Worm (Caenorhabditis elegans) whole organism, L4 larva: ENCODE data around the gene scl-23.

Experiments
- F26F4.8 ChIP-seq: fragments of 200-800 bp; sonication (Bioruptor generic); conservative IDR thresholded peaks from 2 replicates; pipeline ENCODE4 v1.3.6; 2022; ENCODE audit warnings: missing genetic modification characterization, missing compliant biosample characterization
- F49E8.2 ChIP-seq: sonication (generic microtip); optimal IDR thresholded peaks from 2 replicates; lab custom pipeline; 2016; ENCODE audit warnings: missing compliant biosample characterization, mild to moderate bottlenecking, missing genetic modification characterization, borderline replicate concordance
- T20F7.1 ChIP-seq: fragments of 200-800 bp; sonication (Bioruptor generic); optimal IDR thresholded peaks from 2 replicates; lab custom pipeline; 2018; ENCODE audit warnings: mild to moderate bottlenecking, missing genetic modification characterization, missing compliant biosample characterization
- Y105C5A.15 ChIP-seq: fragments of 200-800 bp; sonication (Bioruptor generic); IDR thresholded peaks from 2 replicates; pipeline ENCODE4 v1.3.6; 2022; ENCODE audit warnings: missing genetic modification characterization, missing compliant biosample characterization
- Y5F2A.4 ChIP-seq: fragments of 200-800 bp; sonication (Bioruptor generic); optimal IDR thresholded peaks from 2 replicates; lab custom pipeline; 2018; ENCODE audit warnings: mild to moderate bottlenecking, missing genetic modification characterization, missing compliant biosample characterization
- ama-1 ChIP-seq: fragments of 150-350 bp; optimal IDR thresholded peaks from 2 replicates; lab custom pipeline; 2014; ENCODE audit warnings: inconsistent platforms, mixed read lengths
- attf-4 ChIP-seq: sonication (generic microtip); optimal IDR thresholded peaks from 3 replicates; lab custom pipeline; 2017; ENCODE audit warnings: missing biosample characterization, missing genetic modification characterization
- ceh-44 ChIP-seq: fragments of 200-800 bp; sonication (Bioruptor generic); IDR thresholded peaks from 2 replicates; pipeline ENCODE4 v1.3.6; 2022; ENCODE audit warnings: missing genetic modification reagents, missing genetic modification characterization, missing compliant biosample characterization
- ces-1 ChIP-seq: fragments of 150-350 bp; sonication (generic microtip); optimal IDR thresholded peaks from 4 replicates; lab custom pipeline; 2014; ENCODE audit warnings: missing biosample characterization, missing genetic modification reagents, missing genetic modification characterization
- cey-2 ChIP-seq: sonication (generic microtip); optimal IDR thresholded peaks from 3 replicates; lab custom pipeline; 2017; ENCODE audit warnings: missing genetic modification characterization, mild to moderate bottlenecking, missing compliant biosample characterization, antibody characterized with exemption, borderline replicate concordance; ENCODE audit not compliant: insufficient read depth
- daf-12 ChIP-seq: fragments of 150-350 bp; optimal IDR thresholded peaks from 2 replicates; lab custom pipeline; 2014; ENCODE audit warnings: missing biosample characterization, missing genetic modification reagents, missing genetic modification characterization
- dmd-9 ChIP-seq: fragments of 200-800 bp; sonication (Bioruptor generic); IDR thresholded peaks from 2 replicates; pipeline ENCODE4 v1.3.6; 2022; ENCODE audit warnings: missing genetic modification reagents, missing genetic modification characterization, missing compliant biosample characterization
- duxl-1 ChIP-seq: sonication (generic microtip); optimal IDR thresholded peaks from 2 replicates; lab custom pipeline; 2016; ENCODE audit warnings: mild to moderate bottlenecking, missing genetic modification characterization, moderate library complexity, missing compliant biosample characterization; ENCODE audit not compliant: poor library complexity
- egl-43 ChIP-seq: fragments of 200-800 bp; sonication (Bioruptor generic); IDR thresholded peaks from 2 replicates; pipeline ENCODE4 v1.3.6; 2022; ENCODE audit warnings: missing genetic modification reagents, missing genetic modification characterization, missing compliant biosample characterization
- fkh-10 ChIP-seq: fragments of 150-350 bp; optimal IDR thresholded peaks from 2 replicates; lab custom pipeline; 2014; ENCODE audit warnings: missing biosample characterization, missing genetic modification reagents, missing genetic modification characterization
- fos-1 ChIP-seq: fragments of 150-350 bp; optimal IDR thresholded peaks from 2 replicates; lab custom pipeline; 2014; ENCODE audit warnings: missing biosample characterization, missing genetic modification characterization
- hlh-30 ChIP-seq: sonication (generic microtip); optimal IDR thresholded peaks from 2 replicates; lab custom pipeline; 2017; ENCODE audit warnings: antibody characterized with exemption, mild to moderate bottlenecking, missing genetic modification characterization, missing compliant biosample characterization; ENCODE audit not compliant: insufficient read depth
- lin-13 ChIP-seq: fragments of 150-350 bp; optimal IDR thresholded peaks from 2 replicates; lab custom pipeline; 2014; ENCODE audit warnings: missing biosample characterization, missing genetic modification reagents, missing genetic modification characterization
- lin-15B ChIP-seq: fragments of 150-350 bp; sonication (generic microtip); optimal IDR thresholded peaks from 3 replicates; lab custom pipeline; 2014; ENCODE audit warnings: missing biosample characterization, missing genetic modification characterization
- lin-38 ChIP-seq: fragments of 200-800 bp; sonication (Bioruptor generic); IDR thresholded peaks from 2 replicates; pipeline ENCODE4 v1.3.6; 2022; ENCODE audit warnings: missing genetic modification reagents, missing genetic modification characterization, missing compliant biosample characterization
- lsy-2 ChIP-seq, 2 experiments: fragments of 150-350 bp in 1 of 2; sonication (generic microtip) in 1 of 2; optimal IDR thresholded peaks; 2 replicates each; lab custom pipeline; 2014 to 2017; ENCODE audit warnings: missing biosample characterization in 2 of 2, missing genetic modification characterization in 2 of 2
- madf-5 ChIP-seq, 2 experiments: fragments of 200-800 bp; sonication (Bioruptor generic); IDR thresholded peaks; 2 replicates each; pipeline ENCODE4 v1.3.6; 2022; ENCODE audit warnings: missing compliant biosample characterization in 2 of 2, missing genetic modification characterization in 2 of 2
- mdl-1 ChIP-seq, 2 experiments: fragments of 150-350 bp in 1 of 2; sonication (generic microtip) in 1 of 2; optimal IDR thresholded peaks; 2 replicates each; lab custom pipeline; 2014 to 2017; ENCODE audit warnings: missing biosample characterization in 2 of 2, missing genetic modification characterization in 2 of 2
- mdt-29 ChIP-seq: fragments of 200-800 bp; sonication (Bioruptor generic); IDR thresholded peaks from 2 replicates; pipeline ENCODE4 v1.3.6; 2022; ENCODE audit warnings: missing genetic modification reagents, missing genetic modification characterization, missing compliant biosample characterization
- mep-1 ChIP-seq: fragments of 150-350 bp; sonication (generic microtip); optimal IDR thresholded peaks from 3 replicates; lab custom pipeline; 2014; ENCODE audit warnings: missing biosample characterization, missing genetic modification characterization
- nhr-111 ChIP-seq: fragments of 200-800 bp; sonication (Bioruptor generic); optimal IDR thresholded peaks from 2 replicates; lab custom pipeline; 2018; ENCODE audit warnings: mild to moderate bottlenecking, missing genetic modification characterization, missing compliant biosample characterization
- nhr-237 ChIP-seq: sonication (generic microtip); optimal IDR thresholded peaks from 2 replicates; lab custom pipeline; 2017; ENCODE audit warnings: missing biosample characterization, missing genetic modification characterization
- nhr-25 ChIP-seq: sonication (generic microtip); optimal IDR thresholded peaks from 2 replicates; lab custom pipeline; 2017; ENCODE audit warnings: missing genetic modification characterization, mild to moderate bottlenecking, missing compliant biosample characterization, antibody characterized with exemption, moderate library complexity, borderline replicate concordance; ENCODE audit not compliant: insufficient read depth
- nhr-41 ChIP-seq: fragments of 200-800 bp; sonication (Bioruptor generic); IDR thresholded peaks from 2 replicates; pipeline ENCODE4 v1.3.6; 2022; ENCODE audit warnings: missing genetic modification reagents, missing genetic modification characterization, missing compliant biosample characterization
- nhr-48 ChIP-seq: sonication (generic microtip); optimal IDR thresholded peaks from 2 replicates; lab custom pipeline; 2016; ENCODE audit warnings: mild to moderate bottlenecking, missing genetic modification characterization, missing compliant biosample characterization
- nhr-77 ChIP-seq: fragments of 150-350 bp; optimal IDR thresholded peaks from 2 replicates; lab custom pipeline; 2014; ENCODE audit warnings: missing biosample characterization, missing genetic modification characterization
- pha-4 ChIP-seq, 2 experiments: fragments of 150-350 bp in 1 of 2; fragments of 200-800 bp in 1 of 2; sonication (Bioruptor generic) in 1 of 2; IDR thresholded peaks in 1 of 2; optimal IDR thresholded peaks in 1 of 2; 2 replicates each; pipeline versions ENCODE4 v1.3.6 to Lab custom; 2014 to 2022; ENCODE audit warnings: missing genetic modification characterization in 2 of 2, missing genetic modification reagents in 2 of 2, missing biosample characterization in 1 of 2, missing compliant biosample characterization in 1 of 2
- php-3 ChIP-seq: fragments of 200-800 bp; sonication (Bioruptor generic); IDR thresholded peaks from 2 replicates; pipeline ENCODE4 v1.3.6; 2022; ENCODE audit warnings: missing genetic modification reagents, missing genetic modification characterization, missing compliant biosample characterization
- pqm-1 ChIP-seq: sonication (generic microtip); optimal IDR thresholded peaks from 2 replicates; lab custom pipeline; 2017; ENCODE audit warnings: missing biosample characterization, missing genetic modification characterization
- set-16 ChIP-seq: fragments of 200-800 bp; sonication (Bioruptor generic); IDR thresholded peaks from 2 replicates; pipeline ENCODE4 v1.3.6; 2022; ENCODE audit warnings: missing genetic modification reagents, missing genetic modification characterization, missing compliant biosample characterization
- snpc-1.2 ChIP-seq: fragments of 200-800 bp; sonication (Bioruptor generic); IDR thresholded peaks from 2 replicates; pipeline ENCODE4 v1.3.6; 2022; ENCODE audit warnings: missing genetic modification reagents, missing genetic modification characterization, missing compliant biosample characterization
- spr-3 ChIP-seq: fragments of 200-800 bp; sonication (Bioruptor generic); optimal IDR thresholded peaks from 2 replicates; lab custom pipeline; 2018; ENCODE audit warnings: mild to moderate bottlenecking, missing genetic modification characterization, missing compliant biosample characterization
- tag-97 ChIP-seq: fragments of 200-800 bp; sonication (Bioruptor generic); IDR thresholded peaks from 2 replicates; pipeline ENCODE4 v1.3.6; 2022; ENCODE audit warnings: missing genetic modification characterization, missing compliant biosample characterization
- unc-39 ChIP-seq: sonication (generic microtip); optimal IDR thresholded peaks from 2 replicates; lab custom pipeline; 2017; ENCODE audit warnings: missing biosample characterization, missing genetic modification characterization
- zfp-2 ChIP-seq: sonication (generic microtip); optimal IDR thresholded peaks from 2 replicates; lab custom pipeline; 2016; ENCODE audit warnings: mild to moderate bottlenecking, missing genetic modification characterization, missing compliant biosample characterization
- ztf-11 ChIP-seq: fragments of 150-350 bp; optimal IDR thresholded peaks from 2 replicates; lab custom pipeline; 2014; ENCODE audit warnings: missing biosample characterization, missing genetic modification characterization

The scl-23 gene

ce11 chrIV:102848-103247 lies 13.0 kb upstream of the scl-23 start (continued):
- 0 out of 2 replicates have a peak, but pooled peaks have one; percentile 6 for TF ChIP-seq set-16
- TF ChIP-seq ama-1, result no peak
- TF ChIP-seq ces-1 (GFP tag; lab: Kevin White, UChicago), result no peak
- no peak for TF ChIP-seq T20F7.1 (GFP tag; lab: Kevin White, UChicago)
- TF ChIP-seq spr-3 (GFP tag; lab: Kevin White, UChicago), result no peak
- TF ChIP-seq lsy-2 (tag; optimal IDR thresholded peaks at IDR 0.05; lab: Kevin White, UChicago), result peak in 1 of 2 experiments; percentile 29
- no peak for TF ChIP-seq ztf-11 (tag; lab: Kevin White, UChicago)
- TF ChIP-seq hlh-30 (tag; lab: Kevin White, UChicago), result peak; percentile 77
- TF ChIP-seq pha-4 (GFP tag; IDR thresholded peaks at IDR 0.05; lab: Robert Waterston, UW), result no peak
- TF ChIP-seq pha-4 (tag; optimal IDR thresholded peaks at IDR 0.05; lab: Kevin White, UChicago), result no peak
- TF ChIP-seq cey-2, result peak; percentile 72
- no peak for TF ChIP-seq pqm-1
- TF ChIP-seq unc-39 (tag; lab: Kevin White, UChicago), result no peak
- peak in 1 of 2 experiments; percentile 33 for TF ChIP-seq mdl-1 (tag; optimal IDR thresholded peaks at IDR 0.05; lab: Kevin White, UChicago)
- TF ChIP-seq nhr-25 (tag; lab: Kevin White, UChicago), result peak; percentile 41

- no peak for TF ChIP-seq ceh-44
- peak; percentile 18 for TF ChIP-seq fkh-10 (GFP tag; lab: Kevin White, UChicago)
- no peak for TF ChIP-seq lsy-2 (tag; optimal IDR thresholded peaks at IDR 0.05; lab: Kevin White, UChicago)
- TF ChIP-seq ces-1 (GFP tag; lab: Kevin White, UChicago), result peak; percentile 18
These were observed 7.8 kb upstream of the scl-23 start for ce11 chrIV:97681-98080.

ce11 chrIV:91680-92079 lies 1.8 kb upstream of the scl-23 start, which contains the start of gene tpa-1:
tpa-1 (plus strand) TSS chrIV:91980.
- TF ChIP-seq nhr-237 (tag; lab: Kevin White, UChicago) (no peak), nhr-48 (tag; lab: Kevin White, UChicago) (no peak), nhr-41 (GFP tag; lab: Robert Waterston, UW) (no peak)

ce11 chrIV:86744-87143 lies 3.1 kb downstream of the scl-23 start:
- TF ChIP-seq Y105C5A.15 (GFP tag; lab: Robert Waterston, UW), result no peak
- no peak for TF ChIP-seq dmd-9 (GFP tag; lab: Robert Waterston, UW)
- no peak for TF ChIP-seq lin-15B (tag; lab: Kevin White, UChicago)
- TF ChIP-seq mdt-29 (GFP tag; lab: Robert Waterston, UW), result no peak
- no peak for TF ChIP-seq F26F4.8
- TF ChIP-seq snpc-1.2 (GFP tag; lab: Robert Waterston, UW), result no peak
- TF ChIP-seq lin-13 (GFP tag; lab: Kevin White, UChicago), result no peak
- no peak for TF ChIP-seq spr-3 (GFP tag; lab: Kevin White, UChicago)
- no peak for TF ChIP-seq zfp-2 (tag; lab: Kevin White, UChicago)
- TF ChIP-seq attf-4, result no peak
- TF ChIP-seq daf-12 (tag; lab: Kevin White, UChicago), result no peak
- no peak for TF ChIP-seq ceh-44
- TF ChIP-seq nhr-48 (tag; lab: Kevin White, UChicago), result no peak
- no peak for TF ChIP-seq mep-1 (tag; lab: Kevin White, UChicago)
- no peak for TF ChIP-seq Y5F2A.4 (GFP tag; lab: Kevin White, UChicago)

ce11 chrIV:82309-82708 lies 7.6 kb downstream of the scl-23 start:
- TF ChIP-seq lin-38 (no peak), fos-1 (tag; lab: Kevin White, UChicago) (no peak), lsy-2 (tag; optimal IDR thresholded peaks at IDR 0.05; lab: Kevin White, UChicago) (no peak), set-16 (no peak), Y5F2A.4 (GFP tag; lab: Kevin White, UChicago) (no peak), duxl-1 (tag; lab: Kevin White, UChicago) (no peak), fkh-10 (GFP tag; lab: Kevin White, UChicago) (no peak), nhr-77 (tag; lab: Kevin White, UChicago) (no peak), egl-43 (GFP tag; lab: Robert Waterston, UW) (no peak), php-3 (GFP tag; lab: Robert Waterston, UW) (no peak), ces-1 (GFP tag; lab: Kevin White, UChicago) (no peak), attf-4 (no peak), spr-3 (GFP tag; lab: Kevin White, UChicago) (no peak), madf-5 (GFP tag; IDR thresholded peaks at IDR 0.05; lab: Robert Waterston, UW) (no peak), mdl-1 (tag; optimal IDR thresholded peaks at IDR 0.05; lab: Kevin White, UChicago) (no peak), F49E8.2 (tag; lab: Kevin White, UChicago) (no peak), tag-97 (no peak), dmd-9 (GFP tag; lab: Robert Waterston, UW) (no peak), ama-1 (no peak), nhr-111 (GFP tag; lab: Kevin White, UChicago) (no peak)
